Fruit fly (Drosophila melanogaster) whole organism, embryonic: ENCODE data around the gene CG46459.

Source experiments
- Ada2b ChIP-seq: fragments of 200-800 bp; sonication (Bioruptor generic); IDR thresholded peaks from 2 replicates; pipeline ENCODE4 v1.3.6; 2022; ENCODE audit warnings: missing biosample characterization, missing genetic modification characterization
- Atf-2 ChIP-seq: fragments of 200-800 bp; sonication (Bioruptor generic); optimal IDR thresholded peaks from 2 replicates; lab custom pipeline; 2016; ENCODE audit warnings: missing biosample characterization, missing genetic modification characterization
- CG10431 ChIP-seq: fragments of 200-800 bp; sonication (Bioruptor generic); optimal IDR thresholded peaks from 3 replicates; lab custom pipeline; 2018; ENCODE audit warnings: missing biosample characterization, mild to moderate bottlenecking, missing genetic modification characterization
- CG10462 ChIP-seq: fragments of 200-800 bp; sonication (Bioruptor generic); optimal IDR thresholded peaks from 2 replicates; lab custom pipeline; 2016; ENCODE audit warnings: missing biosample characterization, missing genetic modification characterization
- CG10654 ChIP-seq: fragments of 200-800 bp; sonication (Bioruptor generic); optimal IDR thresholded peaks from 2 replicates; lab custom pipeline; 2016; ENCODE audit warnings: missing biosample characterization, missing genetic modification characterization
- CG11093 ChIP-seq: fragments of 200-800 bp; sonication (Bioruptor generic); IDR thresholded peaks from 3 replicates; pipeline ENCODE4 v1.3.6; 2022; ENCODE audit warnings: missing biosample characterization, missing genetic modification characterization
- CG11398 ChIP-seq: fragments of 200-800 bp; sonication (Bioruptor generic); optimal IDR thresholded peaks from 2 replicates; lab custom pipeline; 2016; ENCODE audit warnings: missing biosample characterization, missing genetic modification characterization
- CG12236 ChIP-seq: fragments of 200-800 bp; sonication (Bioruptor generic); optimal IDR thresholded peaks from 2 replicates; lab custom pipeline; 2016; ENCODE audit warnings: missing biosample characterization, missing genetic modification characterization
- CG12744 ChIP-seq: fragments of 200-800 bp; sonication (Bioruptor generic); optimal IDR thresholded peaks from 2 replicates; lab custom pipeline; 2016; ENCODE audit warnings: missing biosample characterization, missing genetic modification characterization
- CG14014 ChIP-seq: fragments of 200-800 bp; sonication (Bioruptor generic); IDR thresholded peaks from 2 replicates; pipeline ENCODE4 v1.3.6; 2022; ENCODE audit warnings: missing biosample characterization, missing genetic modification characterization
- CG14965 ChIP-seq: fragments of 200-800 bp; sonication (Bioruptor generic); optimal IDR thresholded peaks from 2 replicates; lab custom pipeline; 2016; ENCODE audit warnings: missing biosample characterization, missing genetic modification characterization, borderline replicate concordance
- CG15601 ChIP-seq: fragments of 200-800 bp; sonication (Bioruptor generic); optimal IDR thresholded peaks from 3 replicates; lab custom pipeline; 2019; ENCODE audit warnings: missing biosample characterization, mild to moderate bottlenecking, missing genetic modification characterization, moderate library complexity
- CG17568 ChIP-seq: fragments of 200-800 bp; sonication (Bioruptor generic); optimal IDR thresholded peaks from 2 replicates; lab custom pipeline; 2018; ENCODE audit warnings: missing biosample characterization, mild to moderate bottlenecking, missing genetic modification characterization, moderate library complexity
- CG2120 ChIP-seq: fragments of 200-800 bp; sonication (Bioruptor generic); optimal IDR thresholded peaks from 3 replicates; lab custom pipeline; 2016; ENCODE audit warnings: missing biosample characterization, missing genetic modification characterization
- CG32772 ChIP-seq: fragments of 200-800 bp; sonication (Bioruptor generic); IDR thresholded peaks from 2 replicates; pipeline ENCODE4 v1.3.6; 2022; ENCODE audit warnings: missing biosample characterization, missing genetic modification characterization
- CG33213 ChIP-seq: fragments of 200-800 bp; sonication (Bioruptor generic); optimal IDR thresholded peaks from 3 replicates; lab custom pipeline; 2016; ENCODE audit warnings: missing biosample characterization, missing genetic modification characterization
- CG3407 ChIP-seq: fragments of 200-800 bp; sonication (Bioruptor generic); optimal IDR thresholded peaks from 2 replicates; lab custom pipeline; 2018; ENCODE audit warnings: missing biosample characterization, mild to moderate bottlenecking, missing genetic modification characterization
- CG6765 ChIP-seq: fragments of 200-800 bp; sonication (Bioruptor generic); optimal IDR thresholded peaks from 3 replicates; lab custom pipeline; 2017; ENCODE audit warnings: missing biosample characterization, mild to moderate bottlenecking, missing genetic modification characterization
- CG8281 ChIP-seq: fragments of 200-800 bp; sonication (Bioruptor generic); optimal IDR thresholded peaks from 2 replicates; lab custom pipeline; 2018; ENCODE audit warnings: missing biosample characterization, mild to moderate bottlenecking, missing genetic modification characterization, moderate library complexity
- Dll ChIP-seq: fragments of 200-800 bp; sonication (Bioruptor generic); IDR thresholded peaks from 4 replicates; pipeline ENCODE4 v1.3.6; 2022; ENCODE audit warnings: missing biosample characterization, missing genetic modification characterization; ENCODE audit not compliant: partially characterized antibody
- Sry-δ ChIP-seq: fragments of 200-800 bp; sonication (Bioruptor generic); optimal IDR thresholded peaks from 2 replicates; lab custom pipeline; 2016; ENCODE audit warnings: missing biosample characterization, missing genetic modification characterization
- Xrp1 ChIP-seq: fragments of 200-800 bp; sonication (Bioruptor generic); IDR thresholded peaks from 2 replicates; pipeline ENCODE4 v1.3.6; 2022; ENCODE audit warnings: missing biosample characterization, missing genetic modification characterization
- abd-A ChIP-seq: fragments of 200-800 bp; sonication (Bioruptor generic); optimal IDR thresholded peaks from 3 replicates; lab custom pipeline; 2019; ENCODE audit warnings: missing biosample characterization, mild to moderate bottlenecking, missing genetic modification characterization, moderate library complexity
- aop ChIP-seq: fragments of 200-800 bp; sonication (Bioruptor generic); IDR thresholded peaks from 2 replicates; pipeline ENCODE4 v1.3.6; 2022; ENCODE audit warnings: missing biosample characterization, missing genetic modification characterization
- bab2 ChIP-seq: fragments of 200-800 bp; sonication (Bioruptor generic); optimal IDR thresholded peaks from 2 replicates; lab custom pipeline; 2016; ENCODE audit warnings: missing biosample characterization, missing genetic modification characterization
- btn ChIP-seq: fragments of 200-800 bp; sonication (Bioruptor generic); optimal IDR thresholded peaks from 2 replicates; lab custom pipeline; 2016; ENCODE audit warnings: missing biosample characterization, missing genetic modification characterization
- cato ChIP-seq: fragments of 200-800 bp; sonication (Bioruptor generic); optimal IDR thresholded peaks from 2 replicates; lab custom pipeline; 2016; ENCODE audit warnings: missing biosample characterization, missing genetic modification characterization, borderline replicate concordance
- caup ChIP-seq: fragments of 200-800 bp; sonication (Bioruptor generic); optimal IDR thresholded peaks from 3 replicates; lab custom pipeline; 2017; ENCODE audit warnings: missing biosample characterization, mild to moderate bottlenecking, missing genetic modification characterization, moderate library complexity; ENCODE audit not compliant: severe bottlenecking
- cg ChIP-seq: fragments of 200-800 bp; sonication (Bioruptor generic); optimal IDR thresholded peaks from 3 replicates; lab custom pipeline; 2019; ENCODE audit warnings: missing biosample characterization, mild to moderate bottlenecking, missing genetic modification characterization, moderate library complexity
- chinmo ChIP-seq: fragments of 200-800 bp; sonication (Bioruptor generic); IDR thresholded peaks from 4 replicates; pipeline ENCODE4 v1.3.6; 2022; ENCODE audit warnings: missing biosample characterization, missing genetic modification characterization; ENCODE audit not compliant: partially characterized antibody
- eyg ChIP-seq: fragments of 200-800 bp; sonication (Bioruptor generic); optimal IDR thresholded peaks from 3 replicates; lab custom pipeline; 2016; ENCODE audit warnings: missing biosample characterization, missing genetic modification characterization
- gce ChIP-seq: fragments of 200-800 bp; sonication (Bioruptor generic); IDR thresholded peaks from 3 replicates; pipeline ENCODE4 v1.3.6; 2022; ENCODE audit warnings: missing biosample characterization, missing genetic modification characterization
- gcm2 ChIP-seq: fragments of 200-800 bp; sonication (Bioruptor generic); optimal IDR thresholded peaks from 2 replicates; lab custom pipeline; 2016; ENCODE audit warnings: missing biosample characterization, missing genetic modification characterization
- grn ChIP-seq: fragments of 200-800 bp; sonication (Bioruptor generic); optimal IDR thresholded peaks from 3 replicates; lab custom pipeline; 2017; ENCODE audit warnings: missing biosample characterization, missing genetic modification characterization
- hkb ChIP-seq, 2 experiments: fragments of 200-800 bp in 1 of 2; fragments of >200 bp in 1 of 2; sonication (Bioruptor generic) in 1 of 2; IDR thresholded peaks in 1 of 2; optimal IDR thresholded peaks in 1 of 2; 2 replicates each; pipeline versions ENCODE4 v1.3.6 to Lab custom; 2017 to 2022; ENCODE audit warnings: missing biosample characterization in 1 of 2, missing genetic modification characterization in 1 of 2
- ken ChIP-seq: fragments of 200-800 bp; sonication (Bioruptor generic); IDR thresholded peaks from 3 replicates; pipeline ENCODE4 v1.3.6; 2022; ENCODE audit warnings: missing biosample characterization, missing genetic modification characterization
- kni ChIP-seq: fragments of 200-800 bp; sonication (Bioruptor generic); optimal IDR thresholded peaks from 3 replicates; lab custom pipeline; 2017; ENCODE audit warnings: mild to moderate bottlenecking, missing biosample characterization, missing genetic modification reagents, missing genetic modification characterization
- lmd ChIP-seq: fragments of 200-800 bp; sonication (Bioruptor generic); IDR thresholded peaks from 2 replicates; pipeline ENCODE4 v1.3.6; 2022; ENCODE audit warnings: missing biosample characterization, missing genetic modification characterization
- nerfin-2 ChIP-seq: fragments of 200-800 bp; sonication (Bioruptor generic); IDR thresholded peaks from 2 replicates; pipeline ENCODE4 v1.3.6; 2022; ENCODE audit warnings: missing biosample characterization, missing genetic modification characterization; ENCODE audit not compliant: partially characterized antibody
- nom ChIP-seq: fragments of 200-800 bp; sonication (Bioruptor generic); optimal IDR thresholded peaks from 2 replicates; lab custom pipeline; 2017; ENCODE audit warnings: missing biosample characterization, missing genetic modification characterization, mild to moderate bottlenecking, moderate library complexity, missing genetic modification reagents
- oc ChIP-seq: fragments of 200-800 bp; sonication (Bioruptor generic); optimal IDR thresholded peaks from 2 replicates; lab custom pipeline; 2018; ENCODE audit warnings: missing biosample characterization, mild to moderate bottlenecking, missing genetic modification characterization, moderate library complexity
- odd ChIP-seq: fragments of 200-800 bp; sonication (Bioruptor generic); optimal IDR thresholded peaks from 2 replicates; lab custom pipeline; 2017; ENCODE audit warnings: missing biosample characterization, mild to moderate bottlenecking, missing genetic modification characterization
- pzg ChIP-seq: fragments of 200-800 bp; sonication (Bioruptor generic); optimal IDR thresholded peaks from 3 replicates; lab custom pipeline; 2018; ENCODE audit warnings: missing biosample characterization, mild to moderate bottlenecking, missing genetic modification characterization, moderate library complexity
- sd ChIP-seq: fragments of 200-800 bp; sonication (Bioruptor generic); optimal IDR thresholded peaks from 3 replicates; lab custom pipeline; 2018; ENCODE audit warnings: missing biosample characterization, mild to moderate bottlenecking, missing genetic modification characterization, moderate library complexity
- sqz ChIP-seq: fragments of 200-800 bp; sonication (Bioruptor generic); optimal IDR thresholded peaks from 3 replicates; lab custom pipeline; 2018; ENCODE audit warnings: missing biosample characterization, mild to moderate bottlenecking, missing genetic modification characterization
- tio ChIP-seq: fragments of 200-800 bp; sonication (Bioruptor generic); optimal IDR thresholded peaks from 2 replicates; lab custom pipeline; 2017; ENCODE audit warnings: missing biosample characterization, missing genetic modification characterization, inconsistent platforms
- tna ChIP-seq: fragments of 200-800 bp; sonication (Bioruptor generic); IDR thresholded peaks from 2 replicates; pipeline ENCODE4 v1.3.6; 2022; ENCODE audit warnings: missing biosample characterization, missing genetic modification characterization; ENCODE audit not compliant: partially characterized antibody
- ttk ChIP-seq: fragments of 200-800 bp; sonication (Bioruptor generic); IDR thresholded peaks from 2 replicates; pipeline ENCODE4 v2.1.2; 2022; ENCODE audit warnings: missing biosample characterization, missing genetic modification characterization

CG46459 gene

dm6 chr3R:10655968-10656367 is 40.5 kb upstream of the CG46459 start (continued):
- TF ChIP-seq oc (tag; lab: Kevin White, UChicago) = no peak
- TF ChIP-seq CG2120 (GFP tag; lab: Kevin White, UChicago) = peak; percentile 32
- TF ChIP-seq aop (GFP tag; lab: Robert Waterston, UW) = no peak
- no peak for TF ChIP-seq nom (GFP tag; lab: Kevin White, UChicago)
- TF ChIP-seq Dll (GFP tag; lab: Robert Waterston, UW) = no peak
- no peak for TF ChIP-seq CG11398 (GFP tag; lab: Kevin White, UChicago)
- TF ChIP-seq eyg (GFP tag; lab: Kevin White, UChicago) = no peak
- no peak for TF ChIP-seq cg
- TF ChIP-seq CG14965 = no peak
- TF ChIP-seq btn = no peak
- peak; percentile 47; the same call in 1 of the 2 replicates for TF ChIP-seq lmd
- no peak for TF ChIP-seq tna (GFP tag; lab: Robert Waterston, UW)
- TF ChIP-seq Sry-δ = no peak
- TF ChIP-seq cato (GFP tag; lab: Kevin White, UChicago) = no peak
- no peak for TF ChIP-seq CG6765 (GFP tag; lab: Kevin White, UChicago)
- TF ChIP-seq tio (GFP tag; lab: Kevin White, UChicago) = peak; percentile 23
- peak; percentile 3 for TF ChIP-seq bab2 (GFP tag; lab: Kevin White, UChicago)
- TF ChIP-seq CG17568 (GFP tag; lab: Kevin White, UChicago) = no peak
- TF ChIP-seq ken (GFP tag; lab: Robert Waterston, UW) = no peak
- no peak for TF ChIP-seq pzg (GFP tag; lab: Kevin White, UChicago)
- TF ChIP-seq CG12744 (GFP tag; lab: Kevin White, UChicago) = no peak
- no peak for TF ChIP-seq CG3407 (GFP tag; lab: Kevin White, UChicago)
- no peak for TF ChIP-seq odd
- TF ChIP-seq Ada2b (GFP tag; lab: Robert Waterston, UW) = peak; percentile 37; the same call in 1 of the 2 replicates
- peak; percentile 52; the same call in 1 of the 2 replicates for TF ChIP-seq Xrp1 (GFP tag; lab: Robert Waterston, UW)
- TF ChIP-seq CG15601 (tag; lab: Kevin White, UChicago) = peak; percentile 6
- no peak for TF ChIP-seq CG14014 (GFP tag; lab: Robert Waterston, UW)
- no peak for TF ChIP-seq CG10654
- peak; percentile 4 for TF ChIP-seq CG33213 (GFP tag; lab: Kevin White, UChicago)
- TF ChIP-seq caup (GFP tag; lab: Kevin White, UChicago) = no peak
- no peak for TF ChIP-seq CG12236 (GFP tag; lab: Kevin White, UChicago)
- no peak for TF ChIP-seq gce (GFP tag; lab: Robert Waterston, UW)
- no peak for TF ChIP-seq ttk
- no peak for TF ChIP-seq nerfin-2
- no peak for TF ChIP-seq gcm2
- no peak for TF ChIP-seq CG10431 (GFP tag; lab: Kevin White, UChicago)

dm6 chr3R:10656578-10656977 is 39.9 kb upstream of the CG46459 start:
- peak; percentile 89 for TF ChIP-seq sqz (GFP tag; lab: Kevin White, UChicago)
- peak; percentile 37 for TF ChIP-seq kni (GFP tag; lab: Kevin White, UChicago)
- TF ChIP-seq CG8281 (tag; lab: Kevin White, UChicago) = no peak
- 0 out of 4 replicates have a peak, but pooled peaks have one; percentile 18 for TF ChIP-seq chinmo (GFP tag; lab: Robert Waterston, UW)
- TF ChIP-seq grn (GFP tag; lab: Kevin White, UChicago) = peak; percentile 77
- no peak for TF ChIP-seq CG11093 (GFP tag; lab: Robert Waterston, UW)
- no peak for TF ChIP-seq hkb (optimal IDR thresholded peaks at IDR 0.05; lab: Kevin White, UChicago)
- TF ChIP-seq hkb (GFP tag; IDR thresholded peaks at IDR 0.05; lab: Robert Waterston, UW) = no peak
- no peak for TF ChIP-seq Atf-2 (GFP tag; lab: Kevin White, UChicago)
- TF ChIP-seq abd-A (tag; lab: Kevin White, UChicago) = peak; percentile 12
- peak; percentile 58; the same call in 1 of the 2 replicates for TF ChIP-seq CG32772 (GFP tag; lab: Robert Waterston, UW)
- TF ChIP-seq sd (tag; lab: Kevin White, UChicago) = peak; percentile 5
- no peak for TF ChIP-seq nerfin-2
- TF ChIP-seq CG10462 (GFP tag; lab: Kevin White, UChicago) = no peak
